Worm (Caenorhabditis elegans): ENCODE results near the gene sru-39.

Gene sru-39

ce11 chrV:9765622-9766021, 37.7 kb upstream of the sru-39 start (continued):
- TF ChIP-seq snpc-1.2 (GFP tag; IDR thresholded peaks at IDR 0.05), result no peak
- no peak for TF ChIP-seq fos-1 (tag; optimal IDR thresholded peaks at IDR 0.05)
- TF ChIP-seq hlh-11 (tag; optimal IDR thresholded peaks at IDR 0.05), result no peak
- TF ChIP-seq snpc-4 (tag; optimal IDR thresholded peaks at IDR 0.05), result no peak
- TF ChIP-seq zip-2 (tag; optimal IDR thresholded peaks at IDR 0.05), result no peak
- TF ChIP-seq D1046.2 (GFP tag; IDR thresholded peaks at IDR 0.05), result no peak
- TF ChIP-seq nhr-111 (GFP tag; optimal IDR thresholded peaks at IDR 0.05), result no peak
- TF ChIP-seq F26F4.8 (GFP tag; conservative IDR thresholded peaks at IDR 0.05), result no peak
- no peak for TF ChIP-seq nhr-76 (tag; optimal IDR thresholded peaks at IDR 0.05)
- TF ChIP-seq tag-97 (GFP tag; IDR thresholded peaks at IDR 0.05), result no peak
- no peak for TF ChIP-seq jun-1 (tag; optimal IDR thresholded peaks at IDR 0.05)
- TF ChIP-seq egl-43 (GFP tag; IDR thresholded peaks at IDR 0.05), result no peak
- peak; percentile 71 for TF ChIP-seq aha-1 (tag)
- TF ChIP-seq tra-1 (GFP tag; IDR thresholded peaks at IDR 0.05), result no peak
- TF ChIP-seq sdz-12 (GFP tag; optimal IDR thresholded peaks at IDR 0.05), result no peak
- peak; percentile 22 for TF ChIP-seq rbr-2 (tag; optimal IDR thresholded peaks at IDR 0.05)
- TF ChIP-seq daf-12 (tag; optimal IDR thresholded peaks at IDR 0.05), result no peak
- TF ChIP-seq madf-5 (GFP tag; IDR thresholded peaks at IDR 0.05), result no peak
- no peak for TF ChIP-seq ceh-82 (tag; optimal IDR thresholded peaks at IDR 0.05)
- no peak for TF ChIP-seq dmd-6 (GFP tag; IDR thresholded peaks at IDR 0.05)
- TF ChIP-seq ceh-44 (GFP tag; IDR thresholded peaks at IDR 0.05), result no peak
- no peak for TF ChIP-seq Y75B8A.6 (GFP tag; IDR thresholded peaks at IDR 0.05)
- TF ChIP-seq gei-8 (GFP tag; optimal IDR thresholded peaks at IDR 0.05), result no peak
- TF ChIP-seq unc-39 (tag; optimal IDR thresholded peaks at IDR 0.05), result no peak
- TF ChIP-seq attf-4 (tag; optimal IDR thresholded peaks at IDR 0.05), result no peak
- no peak for TF ChIP-seq unc-130 (GFP tag; optimal IDR thresholded peaks at IDR 0.05)
- TF ChIP-seq mxl-2 (GFP tag; conservative IDR thresholded peaks at IDR 0.05), result no peak
- TF ChIP-seq ces-1 (GFP tag; optimal IDR thresholded peaks at IDR 0.05), result peak; percentile 100
- no peak for TF ChIP-seq egl-27 (tag; optimal IDR thresholded peaks at IDR 0.05)
- TF ChIP-seq unc-62 (GFP tag; optimal IDR thresholded peaks at IDR 0.05 in 1 of 2), result no peak
- no peak for TF ChIP-seq unc-62 (tag; optimal IDR thresholded peaks at IDR 0.05)
- TF ChIP-seq dmd-9 (GFP tag; IDR thresholded peaks at IDR 0.05), result no peak
- peak; percentile 97 for TF ChIP-seq fkh-10 (GFP tag; optimal IDR thresholded peaks at IDR 0.05)

- TF ChIP-seq ces-1 (GFP tag; optimal IDR thresholded peaks at IDR 0.05) (peak; percentile 96), ctbp-1 (GFP tag; IDR thresholded peaks at IDR 0.05) (peak; percentile 68), hmg-1.1 (GFP tag; IDR thresholded peaks at IDR 0.05) (no peak), fkh-10 (GFP tag; optimal IDR thresholded peaks at IDR 0.05) (peak; percentile 30), php-3 (GFP tag; IDR thresholded peaks at IDR 0.05) (no peak), spr-1 (tag; optimal IDR thresholded peaks at IDR 0.05) (no peak)
Measured at ce11 chrV:9767941-9768340, 35.3 kb upstream of the sru-39 start.

- no peak for TF ChIP-seq nhr-25 (tag; optimal IDR thresholded peaks at IDR 0.05; ENCODE audit: borderline replicate concordance, insufficient read depth)
- TF ChIP-seq ceh-32 (tag; optimal IDR thresholded peaks at IDR 0.05; ENCODE audit: poor library complexity), result no peak
- peak in 1 of 2 experiments; percentile 40 for TF ChIP-seq lsy-2 (tag; optimal IDR thresholded peaks at IDR 0.05)
- peak; percentile 70 for TF ChIP-seq ctbp-1 (GFP tag; IDR thresholded peaks at IDR 0.05)
- TF ChIP-seq set-16 (GFP tag; IDR thresholded peaks at IDR 0.05), result peak; percentile 93
- peak; percentile 2 for TF ChIP-seq aha-1 (tag)
- no peak for TF ChIP-seq skn-1 (tag; optimal IDR thresholded peaks at IDR 0.05)
- TF ChIP-seq zip-11 (GFP tag; IDR thresholded peaks at IDR 0.05), result no peak
- TF ChIP-seq lir-3 (tag; optimal IDR thresholded peaks at IDR 0.05), result no peak
- TF ChIP-seq Y5F2A.4 (GFP tag; optimal IDR thresholded peaks at IDR 0.05), result no peak
- TF ChIP-seq unc-62 (GFP tag; optimal IDR thresholded peaks at IDR 0.05 in 1 of 2), result peak in 1 of 2 experiments; percentile 4
- no peak for TF ChIP-seq unc-62 (tag; optimal IDR thresholded peaks at IDR 0.05)
- TF ChIP-seq ces-1 (GFP tag; optimal IDR thresholded peaks at IDR 0.05), result peak; percentile 100
- peak; percentile 73 for TF ChIP-seq fkh-10 (GFP tag; optimal IDR thresholded peaks at IDR 0.05)
Measured at ce11 chrV:9768828-9769778, 34.2 kb upstream of the sru-39 start, which contains the start of gene unc-42. unc-42 (minus strand) TSS chrV:9769391.

Data from whole organism, L4 larva.